Worm (Caenorhabditis elegans) whole organism, young adult: ENCODE data around the gene fmo-2.

Experiments
- D2030.7 ChIP-seq: fragments of 200-800 bp; sonication (Bioruptor generic); IDR thresholded peaks from 2 replicates; pipeline ENCODE4 v1.3.6; 2022; ENCODE audit warnings: missing genetic modification reagents, missing genetic modification characterization, missing compliant biosample characterization
- F22D6.2 ChIP-seq: sonication (generic microtip); optimal IDR thresholded peaks from 2 replicates; lab custom pipeline; 2016; ENCODE audit warnings: mild to moderate bottlenecking, missing genetic modification characterization, missing compliant biosample characterization
- F49E8.2 ChIP-seq: sonication (generic microtip); optimal IDR thresholded peaks from 3 replicates; lab custom pipeline; 2017; ENCODE audit warnings: missing genetic modification characterization, mild to moderate bottlenecking, missing compliant biosample characterization, antibody characterized with exemption, moderate library complexity; ENCODE audit not compliant: insufficient read depth
- ZK185.1 ChIP-seq: sonication (generic microtip); optimal IDR thresholded peaks from 2 replicates; lab custom pipeline; 2016; ENCODE audit warnings: mild to moderate bottlenecking, missing genetic modification characterization, missing compliant biosample characterization; ENCODE audit not compliant: poor library complexity, severe bottlenecking
- ama-1 ChIP-seq, 3 experiments: fragments of 150-350 bp in 1 of 3; sonication (generic microtip) in 2 of 3; optimal IDR thresholded peaks; 2 replicates each; lab custom pipeline; 2014 to 2018; ENCODE audit warnings: missing biosample characterization in 2 of 3, missing genetic modification characterization in 2 of 3, missing genetic modification reagents in 2 of 3
- aptf-3 ChIP-seq: fragments of 200-800 bp; sonication (Bioruptor generic); IDR thresholded peaks from 2 replicates; pipeline ENCODE4 v1.3.6; 2022; ENCODE audit warnings: missing genetic modification characterization, missing compliant biosample characterization
- lin-40 ChIP-seq: sonication (generic microtip); optimal IDR thresholded peaks from 2 replicates; lab custom pipeline; 2016; ENCODE audit warnings: missing genetic modification characterization, mild to moderate bottlenecking, missing compliant biosample characterization, missing genotype, missing genetic modification reagents
- nhr-27 ChIP-seq: fragments of 200-800 bp; sonication (Bioruptor generic); optimal IDR thresholded peaks from 2 replicates; lab custom pipeline; 2018; ENCODE audit warnings: mild to moderate bottlenecking, missing genetic modification characterization, moderate library complexity, missing compliant biosample characterization
- ztf-26 ChIP-seq: sonication (generic microtip); optimal IDR thresholded peaks from 2 replicates; lab custom pipeline; 2017; ENCODE audit warnings: missing genetic modification characterization, missing compliant biosample characterization

DNA sequence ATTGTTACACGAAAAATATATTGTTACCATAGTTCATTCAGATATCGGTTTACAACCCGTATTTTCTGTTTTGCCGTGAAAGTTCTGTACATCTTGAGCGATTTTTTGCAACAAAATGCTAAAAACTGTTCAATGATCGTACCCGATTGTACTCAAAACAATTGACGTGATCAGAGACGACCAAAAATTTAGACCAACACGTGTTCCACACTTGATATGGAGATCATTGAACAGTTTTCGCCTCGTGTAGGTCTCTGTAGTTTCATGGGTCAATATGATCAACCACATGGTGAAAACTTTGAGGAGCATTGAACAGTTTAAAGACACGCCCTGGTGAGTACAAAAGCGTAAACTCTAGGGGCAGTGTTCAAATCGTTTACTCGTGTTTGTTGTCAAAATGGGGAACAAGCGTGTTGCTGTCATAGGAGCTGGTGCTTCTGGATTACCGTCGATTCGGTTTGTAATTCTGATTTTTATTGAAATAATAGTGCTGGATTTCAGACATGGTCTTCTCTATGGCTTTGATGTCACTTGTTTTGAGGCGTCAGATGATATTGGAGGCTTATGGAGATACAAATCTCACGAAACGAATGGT is at the start of gene fmo-2:
- TF ChIP-seq F49E8.2 (tag; lab: Kevin White, UChicago) = no peak
- no peak for TF ChIP-seq lin-40 (tag; lab: Kevin White, UChicago)
- no peak for TF ChIP-seq nhr-27 (tag; lab: Kevin White, UChicago)
- TF ChIP-seq F22D6.2 (tag; lab: Kevin White, UChicago) = no peak
- TF ChIP-seq ztf-26 (tag; lab: Kevin White, UChicago) = no peak
- no peak for TF ChIP-seq ama-1 (optimal IDR thresholded peaks at IDR 0.05; lab: Kevin White, UChicago)
- TF ChIP-seq ama-1 (GFP tag; optimal IDR thresholded peaks at IDR 0.05; lab: Kevin White, UChicago) = no peak
- no peak for TF ChIP-seq aptf-3 (GFP tag; lab: Robert Waterston, UW)
- TF ChIP-seq ZK185.1 (tag; lab: Kevin White, UChicago) = no peak
- TF ChIP-seq D2030.7 (GFP tag; lab: Robert Waterston, UW) = no peak
